Fruit fly (Drosophila melanogaster) whole organism, embryonic: Measurements from ENCODE around the gene CG13137.
A peak's percentile ranks its signal among the peaks of the same experiment; 100 is the strongest.

Experiments used
- Aef1 ChIP-seq: fragments of 200-800 bp; sonication (Bioruptor generic); IDR thresholded peaks from 3 replicates; pipeline ENCODE4 v1.3.6; 2022; ENCODE audit warnings: missing biosample characterization, missing genetic modification characterization
- Asciz ChIP-seq: fragments of 200-800 bp; sonication (Bioruptor generic); optimal IDR thresholded peaks from 2 replicates; lab custom pipeline; 2017; ENCODE audit warnings: missing biosample characterization, mild to moderate bottlenecking, missing genetic modification characterization, missing genetic modification reagents
- BEAF-32 ChIP-seq: fragments of 200-800 bp; sonication (Bioruptor generic); optimal IDR thresholded peaks from 3 replicates; lab custom pipeline; 2017; ENCODE audit warnings: missing biosample characterization, missing genetic modification characterization, mild to moderate bottlenecking, moderate library complexity, missing genetic modification reagents
- CG11696 ChIP-seq: fragments of 200-800 bp; sonication (Bioruptor generic); IDR thresholded peaks from 2 replicates; pipeline ENCODE4 v1.3.6; 2022; ENCODE audit warnings: missing biosample characterization, missing genetic modification characterization
- CG12071 ChIP-seq: fragments of 200-800 bp; sonication (Bioruptor generic); optimal IDR thresholded peaks from 3 replicates; lab custom pipeline; 2018; ENCODE audit warnings: missing biosample characterization, mild to moderate bottlenecking, missing genetic modification characterization
- CG12236 ChIP-seq: fragments of 200-800 bp; sonication (Bioruptor generic); optimal IDR thresholded peaks from 2 replicates; lab custom pipeline; 2016; ENCODE audit warnings: missing biosample characterization, missing genetic modification characterization
- CG13123 ChIP-seq: fragments of 200-800 bp; sonication (Bioruptor generic); optimal IDR thresholded peaks from 2 replicates; lab custom pipeline; 2016; ENCODE audit warnings: missing biosample characterization, missing genetic modification characterization
- CG13424 ChIP-seq: fragments of 200-800 bp; sonication (Bioruptor generic); optimal IDR thresholded peaks from 2 replicates; lab custom pipeline; 2019; ENCODE audit warnings: missing biosample characterization, mild to moderate bottlenecking, missing genetic modification characterization, moderate library complexity
- CG15073 ChIP-seq: fragments of 200-800 bp; sonication (Bioruptor generic); optimal IDR thresholded peaks from 2 replicates; lab custom pipeline; 2016; ENCODE audit warnings: missing biosample characterization, missing genetic modification characterization
- CG15696 ChIP-seq: fragments of 200-800 bp; sonication (Bioruptor generic); optimal IDR thresholded peaks from 2 replicates; lab custom pipeline; 2019; ENCODE audit warnings: missing biosample characterization, mild to moderate bottlenecking, missing genetic modification characterization, moderate library complexity
- CG1603 ChIP-seq: fragments of 200-800 bp; sonication (Bioruptor generic); optimal IDR thresholded peaks from 2 replicates; lab custom pipeline; 2019; ENCODE audit warnings: missing biosample characterization, mild to moderate bottlenecking, missing genetic modification characterization, moderate library complexity
- CG16779 ChIP-seq: fragments of 200-800 bp; sonication (Bioruptor generic); IDR thresholded peaks from 2 replicates; pipeline ENCODE4 v1.3.6; 2022; ENCODE audit warnings: missing biosample characterization, missing genetic modification characterization
- CG17912 ChIP-seq: fragments of 200-800 bp; sonication (Bioruptor generic); optimal IDR thresholded peaks from 2 replicates; lab custom pipeline; 2018; ENCODE audit warnings: missing biosample characterization, mild to moderate bottlenecking, missing genetic modification characterization
- CG30020 ChIP-seq: fragments of 200-800 bp; optimal IDR thresholded peaks from 2 replicates; lab custom pipeline; 2019; ENCODE audit warnings: missing biosample characterization, mild to moderate bottlenecking, missing genetic modification characterization, moderate library complexity
- CG7786 ChIP-seq: fragments of 200-800 bp; sonication (Bioruptor generic); optimal IDR thresholded peaks from 2 replicates; lab custom pipeline; 2016; ENCODE audit warnings: missing biosample characterization, missing genetic modification characterization
- CG7928 ChIP-seq: fragments of 200-800 bp; sonication (Bioruptor generic); optimal IDR thresholded peaks from 2 replicates; lab custom pipeline; 2017; ENCODE audit warnings: missing biosample characterization, mild to moderate bottlenecking, missing genetic modification characterization
- CG9932 ChIP-seq: fragments of 200-800 bp; sonication (Bioruptor generic); IDR thresholded peaks from 2 replicates; pipeline ENCODE4 v1.3.6; 2022; ENCODE audit warnings: missing biosample characterization, missing genetic modification characterization
- E2f2 ChIP-seq: fragments of 200-800 bp; sonication (Bioruptor generic); IDR thresholded peaks from 2 replicates; pipeline ENCODE4 v1.3.6; 2022; ENCODE audit warnings: missing biosample characterization, missing genetic modification characterization
- Eip74EF ChIP-seq, 2 experiments: fragments of 200-800 bp in 1 of 2; fragments of >200 bp in 1 of 2; sonication (Bioruptor generic) in 1 of 2; optimal IDR thresholded peaks; 2 replicates each; lab custom pipeline; 2017 to 2019; ENCODE audit warnings: missing biosample characterization in 2 of 2, missing genetic modification characterization in 2 of 2, mild to moderate bottlenecking in 1 of 2, moderate library complexity in 1 of 2
- HLH54F ChIP-seq: fragments of 200-800 bp; sonication (Bioruptor generic); optimal IDR thresholded peaks from 3 replicates; lab custom pipeline; 2016; ENCODE audit warnings: missing biosample characterization, missing genetic modification characterization
- NFAT ChIP-seq: fragments of 200-800 bp; sonication (Bioruptor generic); IDR thresholded peaks from 2 replicates; pipeline ENCODE4 v1.3.6; 2022; ENCODE audit warnings: missing biosample characterization, missing genetic modification characterization
- Ptx1 ChIP-seq: fragments of 200-800 bp; sonication (Bioruptor generic); IDR thresholded peaks from 2 replicates; pipeline ENCODE4 v1.3.6; 2022; ENCODE audit warnings: missing biosample characterization, missing genetic modification characterization
- Sry-δ ChIP-seq: fragments of 200-800 bp; sonication (Bioruptor generic); optimal IDR thresholded peaks from 2 replicates; lab custom pipeline; 2016; ENCODE audit warnings: missing biosample characterization, missing genetic modification characterization
- Usf ChIP-seq: fragments of 200-800 bp; sonication (Bioruptor generic); optimal IDR thresholded peaks from 2 replicates; lab custom pipeline; 2017; ENCODE audit warnings: missing genotype, missing biosample characterization, missing genetic modification characterization
- aop ChIP-seq: fragments of 200-800 bp; sonication (Bioruptor generic); IDR thresholded peaks from 2 replicates; pipeline ENCODE4 v1.3.6; 2022; ENCODE audit warnings: missing biosample characterization, missing genetic modification characterization
- az2 ChIP-seq: fragments of 200-800 bp; sonication (Bioruptor generic); optimal IDR thresholded peaks from 3 replicates; lab custom pipeline; 2016; ENCODE audit warnings: missing biosample characterization, missing genetic modification characterization
- cad ChIP-seq: fragments of >200 bp; optimal IDR thresholded peaks from 2 replicates; lab custom pipeline; 2017; ENCODE audit warnings: missing biosample characterization, missing genetic modification characterization
- crc ChIP-seq: fragments of 200-800 bp; sonication (Bioruptor generic); optimal IDR thresholded peaks from 2 replicates; lab custom pipeline; 2016; ENCODE audit warnings: missing biosample characterization, missing genetic modification characterization
- cwo ChIP-seq: fragments of 200-800 bp; sonication (Bioruptor generic); optimal IDR thresholded peaks from 3 replicates; lab custom pipeline; 2017; ENCODE audit warnings: missing biosample characterization, missing genetic modification characterization, mild to moderate bottlenecking, moderate library complexity, missing genetic modification reagents
- danr ChIP-seq: fragments of 200-800 bp; sonication (Bioruptor generic); IDR thresholded peaks from 2 replicates; pipeline ENCODE4 v1.3.6; 2022; ENCODE audit warnings: missing biosample characterization, missing genetic modification characterization
- kay ChIP-seq: fragments of 200-800 bp; sonication (Bioruptor generic); optimal IDR thresholded peaks from 2 replicates; lab custom pipeline; 2016; ENCODE audit warnings: missing biosample characterization, missing genetic modification characterization
- ken ChIP-seq: fragments of 200-800 bp; sonication (Bioruptor generic); IDR thresholded peaks from 3 replicates; pipeline ENCODE4 v1.3.6; 2022; ENCODE audit warnings: missing biosample characterization, missing genetic modification characterization
- kni ChIP-seq: fragments of 200-800 bp; sonication (Bioruptor generic); optimal IDR thresholded peaks from 3 replicates; lab custom pipeline; 2017; ENCODE audit warnings: mild to moderate bottlenecking, missing biosample characterization, missing genetic modification reagents, missing genetic modification characterization
- lab ChIP-seq: fragments of 200-800 bp; sonication (Bioruptor generic); optimal IDR thresholded peaks from 3 replicates; lab custom pipeline; 2017; ENCODE audit warnings: missing biosample characterization, missing genetic modification characterization, mild to moderate bottlenecking, moderate library complexity, missing genetic modification reagents
- luna ChIP-seq: fragments of 200-800 bp; sonication (Bioruptor generic); optimal IDR thresholded peaks from 2 replicates; lab custom pipeline; 2016; ENCODE audit warnings: missing biosample characterization, missing genetic modification characterization
- nerfin-1 ChIP-seq: fragments of 200-800 bp; sonication (Bioruptor generic); optimal IDR thresholded peaks from 3 replicates; lab custom pipeline; 2019; ENCODE audit warnings: missing biosample characterization, mild to moderate bottlenecking, missing genetic modification characterization, moderate library complexity
- nom ChIP-seq: fragments of 200-800 bp; sonication (Bioruptor generic); optimal IDR thresholded peaks from 2 replicates; lab custom pipeline; 2017; ENCODE audit warnings: missing biosample characterization, missing genetic modification characterization, mild to moderate bottlenecking, moderate library complexity, missing genetic modification reagents
- pfk ChIP-seq: fragments of 200-800 bp; sonication (Bioruptor generic); optimal IDR thresholded peaks from 2 replicates; lab custom pipeline; 2018; ENCODE audit warnings: missing biosample characterization, mild to moderate bottlenecking, missing genetic modification characterization, moderate library complexity
- pros ChIP-seq: fragments of 200-800 bp; sonication (Bioruptor generic); optimal IDR thresholded peaks from 3 replicates; lab custom pipeline; 2019; ENCODE audit warnings: missing biosample characterization, mild to moderate bottlenecking, missing genetic modification characterization, moderate library complexity
- sd ChIP-seq: fragments of 200-800 bp; sonication (Bioruptor generic); optimal IDR thresholded peaks from 3 replicates; lab custom pipeline; 2018; ENCODE audit warnings: missing biosample characterization, mild to moderate bottlenecking, missing genetic modification characterization, moderate library complexity
- sens ChIP-seq: fragments of 200-800 bp; sonication (Bioruptor generic); peaks from one replicate; lab custom pipeline; 2016; ENCODE audit warnings: missing biosample characterization, missing genetic modification characterization
- trh ChIP-seq: fragments of 200-800 bp; sonication (Bioruptor generic); optimal IDR thresholded peaks from 2 replicates; lab custom pipeline; 2016; ENCODE audit warnings: missing biosample characterization, missing genetic modification characterization
- tx ChIP-seq: fragments of 200-800 bp; sonication (Bioruptor generic); optimal IDR thresholded peaks from 2 replicates; lab custom pipeline; 2016; ENCODE audit warnings: missing biosample characterization, missing genetic modification characterization
- usp ChIP-seq: fragments of >200 bp; optimal IDR thresholded peaks from 2 replicates; lab custom pipeline; 2017; ENCODE audit warnings: missing biosample characterization, missing genetic modification characterization
- vvl ChIP-seq: fragments of 200-800 bp; sonication (Bioruptor generic); IDR thresholded peaks from 2 replicates; pipeline ENCODE4 v1.3.6; 2022; ENCODE audit warnings: missing biosample characterization, missing genetic modification characterization
- yki ChIP-seq: fragments of >200 bp; optimal IDR thresholded peaks from 3 replicates; lab custom pipeline; 2018

Gene CG13137

DNA sequence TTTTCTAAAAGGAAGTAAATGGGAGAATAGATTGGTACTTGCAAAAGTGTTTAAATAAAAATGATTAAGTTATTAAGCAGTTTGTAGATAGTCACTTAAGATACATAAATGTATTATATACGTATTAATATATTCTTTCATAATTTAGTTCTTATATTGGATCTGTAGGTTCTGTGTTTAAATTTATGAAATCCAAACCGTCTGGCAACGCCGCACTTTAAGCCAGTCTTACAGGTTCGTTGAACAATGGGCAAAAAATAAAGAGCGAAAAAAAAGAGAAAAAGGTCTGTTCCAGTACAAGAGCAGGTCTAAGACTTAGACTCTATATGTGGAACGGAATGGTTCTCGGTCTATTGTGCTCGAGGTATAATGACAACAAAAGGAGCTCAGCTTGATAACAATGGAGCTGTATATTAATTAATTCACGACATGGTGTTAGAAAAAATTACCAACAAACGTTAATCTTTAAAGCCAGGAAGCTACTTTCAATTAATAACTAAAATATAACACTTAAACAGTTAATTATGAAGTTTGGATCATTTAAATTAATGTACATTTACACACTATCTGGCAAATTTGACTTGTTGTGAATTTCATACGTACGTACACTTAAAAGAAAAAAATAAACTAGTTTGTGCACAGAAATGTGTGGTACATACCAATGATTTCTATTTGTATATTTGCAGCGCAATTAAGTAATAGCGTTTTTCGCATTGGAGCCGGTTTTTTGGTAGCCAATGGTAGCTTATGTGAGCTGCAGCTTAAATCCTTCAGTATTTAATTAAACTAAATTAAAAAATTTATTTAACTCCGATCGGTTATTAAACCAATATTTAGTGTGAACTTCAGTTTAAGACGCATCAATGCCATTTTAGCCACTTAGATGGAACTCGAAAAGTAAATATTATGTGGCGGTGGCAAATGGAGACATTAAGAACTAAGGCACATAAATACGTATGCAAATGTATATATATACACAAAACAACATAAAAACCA is 36.6 kb downstream of the CG13137 start, which contains the start of gene CG5731 (continued):
- TF ChIP-seq CG9932 (GFP tag; lab: Robert Waterston, UW): peak; percentile 48; the same call in 1 of the 2 replicates
- TF ChIP-seq ken (GFP tag; lab: Robert Waterston, UW): no peak
- no peak for TF ChIP-seq CG15696 (tag; lab: Kevin White, UChicago)
- TF ChIP-seq aop (GFP tag; lab: Robert Waterston, UW): no peak
- no peak for TF ChIP-seq HLH54F (GFP tag; lab: Kevin White, UChicago)
- no peak for TF ChIP-seq CG1603
- no peak for TF ChIP-seq crc
- TF ChIP-seq sens: peak; percentile 85
- TF ChIP-seq CG16779 (GFP tag; lab: Robert Waterston, UW): no peak
- no peak for TF ChIP-seq CG30020 (tag; lab: Kevin White, UChicago)
- TF ChIP-seq CG7928 (GFP tag; lab: Kevin White, UChicago): no peak
- peak; percentile 17 for TF ChIP-seq nom (GFP tag; lab: Kevin White, UChicago)
- no peak for TF ChIP-seq CG17912 (GFP tag; lab: Kevin White, UChicago)
- no peak for TF ChIP-seq Sry-δ (GFP tag; lab: Kevin White, UChicago)
- no peak for TF ChIP-seq CG11696 (GFP tag; lab: Robert Waterston, UW)
- TF ChIP-seq Ptx1 (GFP tag; lab: Robert Waterston, UW): no peak
- TF ChIP-seq pros (GFP tag; lab: Kevin White, UChicago): peak; percentile 14
- no peak for TF ChIP-seq az2 (GFP tag; lab: Kevin White, UChicago)
- no peak for TF ChIP-seq Asciz (GFP tag; lab: Kevin White, UChicago)
- TF ChIP-seq CG12071: no peak
- peak; percentile 39 for TF ChIP-seq vvl (GFP tag; lab: Robert Waterston, UW)
- TF ChIP-seq BEAF-32: no peak
- TF ChIP-seq cad (GFP tag; lab: Kevin White, UChicago): no peak
- TF ChIP-seq lab (GFP tag; lab: Kevin White, UChicago): no peak
- TF ChIP-seq sd (tag; lab: Kevin White, UChicago): no peak
- no peak; the same call in 1 of the 2 replicates for TF ChIP-seq E2f2 (GFP tag; lab: Robert Waterston, UW)
- TF ChIP-seq Usf (GFP tag; lab: Kevin White, UChicago): no peak
- TF ChIP-seq trh (GFP tag; lab: Kevin White, UChicago): no peak
- no peak for TF ChIP-seq usp (GFP tag; lab: Kevin White, UChicago)
- peak; percentile 89 for TF ChIP-seq pfk
- TF ChIP-seq tx (GFP tag; lab: Kevin White, UChicago): no peak
- TF ChIP-seq luna: no peak
- TF ChIP-seq CG12236 (GFP tag; lab: Kevin White, UChicago): no peak
- no peak for TF ChIP-seq Aef1 (GFP tag; lab: Robert Waterston, UW)
- no peak for TF ChIP-seq CG15073 (GFP tag; lab: Kevin White, UChicago)
- TF ChIP-seq nerfin-1 (tag; lab: Kevin White, UChicago): no peak
- TF ChIP-seq yki (lab: Kevin White, UChicago): no peak
- TF ChIP-seq cwo (GFP tag; lab: Kevin White, UChicago): no peak
- TF ChIP-seq CG13424: no peak
- no peak for TF ChIP-seq CG13123 (GFP tag; lab: Kevin White, UChicago)
- TF ChIP-seq danr: no peak
- no peak for TF ChIP-seq Eip74EF (GFP tag; optimal IDR thresholded peaks at IDR 0.05; lab: Kevin White, UChicago)
- TF ChIP-seq kay (GFP tag; lab: Kevin White, UChicago): no peak
- peak; percentile 65 for TF ChIP-seq kni (GFP tag; lab: Kevin White, UChicago)
- no peak for TF ChIP-seq NFAT (GFP tag; lab: Robert Waterston, UW)
- no peak for TF ChIP-seq CG7786
